Fruit fly (Drosophila melanogaster): ENCODE results near the gene CG11555.

The CG11555 gene

dm6 chr2L:309812-310431 is 36.3 kb downstream of the CG11555 start (continued):
- TF ChIP-seq CG18599 (GFP tag; optimal IDR thresholded peaks at IDR 0.05) (peak; percentile 35), CG7372 (GFP tag; IDR thresholded peaks at IDR 0.05) (no peak), Nf-YA (GFP tag; IDR thresholded peaks at IDR 0.05) (no peak), MTF-1 (GFP tag; optimal IDR thresholded peaks at IDR 0.05; ENCODE audit: borderline replicate concordance) (no peak), ranshi (GFP tag; IDR thresholded peaks at IDR 0.05) (no peak), NC2β (GFP tag; optimal IDR thresholded peaks at IDR 0.05) (no peak), D19A (tag; optimal IDR thresholded peaks at IDR 0.05) (no peak), yki (optimal IDR thresholded peaks at IDR 0.05) (no peak), CG8478 (optimal IDR thresholded peaks at IDR 0.05) (no peak), wdn (GFP tag; IDR thresholded peaks at IDR 0.05) (no peak), CG13775 (GFP tag; optimal IDR thresholded peaks at IDR 0.05) (no peak), stwl (tag; optimal IDR thresholded peaks at IDR 0.05) (no peak), CHES-1-like (GFP tag; optimal IDR thresholded peaks at IDR 0.05) (no peak), ase (GFP tag; IDR thresholded peaks at IDR 0.05) (no peak), Jarid2 (GFP tag; optimal IDR thresholded peaks at IDR 0.05) (peak; percentile 71), CG14014 (GFP tag; IDR thresholded peaks at IDR 0.05) (no peak), jing (GFP tag; optimal IDR thresholded peaks at IDR 0.05) (no peak), dati (GFP tag; IDR thresholded peaks at IDR 0.05) (no peak), bbx (GFP tag; IDR thresholded peaks at IDR 0.05; ENCODE audit: partially characterized antibody) (no peak), Oaz (GFP tag; IDR thresholded peaks at IDR 0.05) (no peak), Atf3 (GFP tag; optimal IDR thresholded peaks at IDR 0.05) (no peak), Med (GFP tag) (peak; percentile 46), gcm (GFP tag; optimal IDR thresholded peaks at IDR 0.05) (no peak), CG8281 (tag; optimal IDR thresholded peaks at IDR 0.05) (no peak), Camta (GFP tag; optimal IDR thresholded peaks at IDR 0.05) (no peak), ham (GFP tag; IDR thresholded peaks at IDR 0.05) (no peak), Bgb (GFP tag; IDR thresholded peaks at IDR 0.05; ENCODE audit: partially characterized antibody) (0 out of 2 replicates have a peak, but pooled peaks have one; percentile 26), inv (GFP tag; IDR thresholded peaks at IDR 0.05; ENCODE audit: partially characterized antibody) (no peak), psq (GFP tag; optimal IDR thresholded peaks at IDR 0.05) (no peak), peb (GFP tag; IDR thresholded peaks at IDR 0.05) (no peak), cg (GFP tag; optimal IDR thresholded peaks at IDR 0.05) (no peak), dmrt11E (tag; optimal IDR thresholded peaks at IDR 0.05) (no peak), CG6683 (GFP tag; optimal IDR thresholded peaks at IDR 0.05) (no peak), CG10321 (GFP tag; IDR thresholded peaks at IDR 0.05) (no peak), sd (tag; optimal IDR thresholded peaks at IDR 0.05) (peak; percentile 33), hbn (GFP tag; IDR thresholded peaks at IDR 0.05; ENCODE audit: partially characterized antibody) (0 out of 2 replicates have a peak, but pooled peaks have one; percentile 23), sim (GFP tag; IDR thresholded peaks at IDR 0.05) (no peak), TFAM (GFP tag; optimal IDR thresholded peaks at IDR 0.05) (no peak), CoRest (tag; optimal IDR thresholded peaks at IDR 0.05) (no peak), Sox102F (GFP tag; optimal IDR thresholded peaks at IDR 0.05) (no peak), kah (GFP tag; optimal IDR thresholded peaks at IDR 0.05) (no peak), pho (GFP tag; optimal IDR thresholded peaks at IDR 0.05) (no peak), Sry-β (GFP tag; optimal IDR thresholded peaks at IDR 0.05) (no peak), NFAT (GFP tag; IDR thresholded peaks at IDR 0.05) (peak; percentile 5; the same call in 1 of the 2 replicates), so (GFP tag; IDR thresholded peaks at IDR 0.05) (peak; percentile 18; the same call in 1 of the 3 replicates), Spps (tag; optimal IDR thresholded peaks at IDR 0.05) (no peak), Neu2 (GFP tag; optimal IDR thresholded peaks at IDR 0.05; ENCODE audit: borderline replicate concordance) (no peak), CG6254 (GFP tag; optimal IDR thresholded peaks at IDR 0.05) (no peak), Optix (GFP tag; IDR thresholded peaks at IDR 0.05) (no peak), CG15514 (GFP tag; optimal IDR thresholded peaks at IDR 0.05) (peak; percentile 22), Aef1 (GFP tag; IDR thresholded peaks at IDR 0.05) (peak; percentile 42; the same call in 1 of the 3 replicates)
